Worm (Caenorhabditis elegans): Measurements from ENCODE around the gene nspc-1.

nspc-1 gene

DNA sequence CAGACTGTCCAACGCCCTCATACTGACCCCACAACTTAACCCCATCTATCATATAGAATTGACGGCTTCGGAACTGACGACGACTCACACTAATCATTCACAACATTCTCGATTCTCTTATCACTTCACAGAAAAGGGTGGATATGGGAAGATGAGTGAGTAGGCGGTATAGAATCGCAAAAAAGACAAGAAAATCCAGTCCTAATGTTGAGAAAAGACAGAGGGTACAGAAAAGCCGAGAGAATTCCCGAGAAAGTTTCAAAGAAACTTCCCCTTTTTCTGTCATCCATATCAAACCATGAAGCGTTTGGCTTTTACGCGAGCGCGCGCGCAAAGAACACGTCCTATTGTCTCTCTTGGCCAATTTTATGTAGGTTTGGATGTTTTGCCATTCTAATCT is 30.7 kb downstream of the nspc-1 start:
- TF ChIP-seq pha-2 (tag; optimal IDR thresholded peaks at IDR 0.05) (no peak), ceh-24 (tag; optimal IDR thresholded peaks at IDR 0.05) (no peak), ama-1 (optimal IDR thresholded peaks at IDR 0.05) (no peak), ceh-9 (tag; optimal IDR thresholded peaks at IDR 0.05) (no peak), ceh-34 (tag; optimal IDR thresholded peaks at IDR 0.05) (no peak), unc-42 (tag; optimal IDR thresholded peaks at IDR 0.05) (no peak), fkh-6 (tag; optimal IDR thresholded peaks at IDR 0.05) (no peak), ceh-48 (tag; optimal IDR thresholded peaks at IDR 0.05) (no peak), rnt-1 (tag; optimal IDR thresholded peaks at IDR 0.05) (no peak), hlh-15 (tag; optimal IDR thresholded peaks at IDR 0.05) (no peak), gmeb-2 (tag; optimal IDR thresholded peaks at IDR 0.05) (no peak), pqm-1 (tag; optimal IDR thresholded peaks at IDR 0.05) (no peak), mec-3 (tag; optimal IDR thresholded peaks at IDR 0.05; ENCODE audit: borderline replicate concordance) (no peak), ceh-30 (tag; optimal IDR thresholded peaks at IDR 0.05) (no peak), ztf-16 (tag; optimal IDR thresholded peaks at IDR 0.05) (no peak), npax-4 (tag; optimal IDR thresholded peaks at IDR 0.05) (no peak)

DNA sequence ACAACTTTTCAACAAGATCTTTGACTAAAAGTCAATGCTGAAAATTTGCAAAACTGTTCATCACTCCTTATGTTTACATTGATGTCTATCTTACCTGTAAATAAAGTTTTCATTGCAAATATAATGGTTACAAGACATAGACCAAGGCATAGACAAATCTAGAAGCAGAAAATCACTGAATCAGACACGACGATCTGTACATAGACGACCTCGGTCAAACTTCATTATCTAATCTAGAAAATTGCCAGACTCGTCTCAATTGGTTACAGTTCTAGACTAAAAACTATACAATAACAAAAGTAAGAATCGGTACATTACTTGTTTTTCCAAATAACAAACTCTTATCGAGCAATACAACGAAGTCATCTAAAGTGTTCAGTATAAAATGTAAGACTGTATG is 34.0 kb downstream of the nspc-1 start, which contains the start of gene grd-4:
Gene grd-4, plus strand, starts transcription at position 301 of the 400 bp plus-strand sequence.
- TF ChIP-seq ceh-24 (tag; optimal IDR thresholded peaks at IDR 0.05), result no peak
- TF ChIP-seq ceh-19 (GFP tag; optimal IDR thresholded peaks at IDR 0.05), result no peak
- no peak for TF ChIP-seq ceh-30 (tag; optimal IDR thresholded peaks at IDR 0.05)
- no peak for TF ChIP-seq ets-4 (tag; optimal IDR thresholded peaks at IDR 0.05)
- TF ChIP-seq lin-11 (tag; optimal IDR thresholded peaks at IDR 0.05), result no peak

DNA sequence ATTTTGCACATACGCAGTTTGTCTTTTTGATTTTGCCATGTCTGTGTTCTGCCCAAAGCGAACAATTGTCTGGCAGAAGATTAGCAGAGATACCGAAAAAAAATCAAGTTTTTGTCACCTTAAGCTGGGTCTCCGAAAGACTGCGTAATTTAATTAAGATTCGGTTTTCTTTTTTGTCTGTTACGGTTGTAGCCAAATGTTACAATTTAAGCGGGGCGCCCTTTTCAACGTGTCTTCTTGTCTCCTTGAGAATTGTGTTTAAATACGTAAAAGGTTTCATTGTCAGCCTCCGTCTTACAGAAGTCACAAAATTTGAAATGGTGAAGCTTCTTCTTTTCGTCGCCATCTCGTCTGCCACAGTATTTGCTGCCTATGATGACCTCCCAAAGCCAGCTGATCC is 35.2 kb downstream of the nspc-1 start, which contains the start of gene grd-14:
Gene grd-14, plus strand, starts transcription at position 301 of the 400 bp plus-strand sequence.
- TF ChIP-seq ref-2 (tag; optimal IDR thresholded peaks at IDR 0.05) (no peak), sox-2 (GFP tag; IDR thresholded peaks at IDR 0.05) (no peak)

DNA sequence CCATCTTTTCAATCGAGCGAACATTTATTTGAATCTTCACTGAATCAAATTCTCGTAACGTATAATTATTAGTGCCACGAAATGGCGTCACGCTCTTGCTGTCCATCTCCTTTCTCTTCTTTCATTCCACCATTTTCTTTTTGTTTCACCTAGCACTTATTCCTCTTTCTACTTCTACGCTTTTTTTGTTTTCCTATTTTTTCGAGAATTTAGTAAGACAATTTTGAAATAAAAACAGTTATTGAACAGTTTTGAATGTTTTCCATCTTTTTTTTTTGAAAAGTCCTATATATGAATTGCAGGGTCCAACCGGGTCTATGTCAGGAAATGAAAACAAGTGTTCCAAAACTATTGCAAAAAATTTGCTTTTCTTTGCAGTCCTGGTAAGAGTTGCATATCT is 39.9 kb downstream of the nspc-1 start, which contains the start of gene T01B10.5:
Gene T01B10.5, plus strand, starts transcription at position 301 of the 400 bp plus-strand sequence.
- TF ChIP-seq hlh-6 (tag; optimal IDR thresholded peaks at IDR 0.05), result no peak
- TF ChIP-seq madf-2 (tag; optimal IDR thresholded peaks at IDR 0.05), result no peak
- TF ChIP-seq ceh-31 (tag; optimal IDR thresholded peaks at IDR 0.05), result no peak
- no peak for TF ChIP-seq fkh-10 (GFP tag; optimal IDR thresholded peaks at IDR 0.05)
- no peak for TF ChIP-seq K09A11.1 (tag; optimal IDR thresholded peaks at IDR 0.05; ENCODE audit: insufficient read depth)
- TF ChIP-seq sdc-2 (tag; optimal IDR thresholded peaks at IDR 0.05), result no peak
- TF ChIP-seq ceh-30 (tag; optimal IDR thresholded peaks at IDR 0.05), result no peak
- TF ChIP-seq pqm-1 (tag; optimal IDR thresholded peaks at IDR 0.05), result no peak
- no peak for TF ChIP-seq elt-2 (tag; optimal IDR thresholded peaks at IDR 0.05)
- no peak for TF ChIP-seq ceh-48 (tag; optimal IDR thresholded peaks at IDR 0.05)
- no peak for TF ChIP-seq fax-1 (tag; optimal IDR thresholded peaks at IDR 0.05)
- no peak for TF ChIP-seq lim-6 (tag; optimal IDR thresholded peaks at IDR 0.05)
- TF ChIP-seq ttx-3 (tag; optimal IDR thresholded peaks at IDR 0.05), result no peak
- TF ChIP-seq ceh-45 (GFP tag; IDR thresholded peaks at IDR 0.05), result no peak

DNA sequence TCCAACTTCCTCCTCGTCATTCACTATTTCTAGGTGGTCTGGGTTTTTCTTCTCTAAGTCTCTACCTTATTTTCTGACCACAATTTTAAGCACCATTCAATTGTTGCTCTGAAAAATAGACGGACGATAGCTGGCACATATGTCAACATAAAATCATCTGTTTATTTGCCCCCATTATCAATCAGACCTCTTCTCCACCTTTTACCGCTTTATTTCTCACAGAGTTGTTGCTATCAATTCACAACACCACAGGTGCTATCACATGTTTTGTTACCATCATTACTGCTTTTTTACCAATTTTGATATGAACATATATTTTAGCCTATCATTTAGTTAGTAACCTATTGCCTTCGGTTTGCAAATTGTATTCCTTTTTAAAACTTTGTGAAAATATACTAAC is 42.2 kb downstream of the nspc-1 start:
- TF ChIP-seq fkh-6 (tag; optimal IDR thresholded peaks at IDR 0.05) (no peak), dmd-4 (tag; optimal IDR thresholded peaks at IDR 0.05; ENCODE audit: borderline replicate concordance) (no peak), zip-5 (tag; optimal IDR thresholded peaks at IDR 0.05) (no peak), ceh-14 (tag; optimal IDR thresholded peaks at IDR 0.05) (no peak), hlh-8 (tag; optimal IDR thresholded peaks at IDR 0.05) (no peak), elt-2 (tag; optimal IDR thresholded peaks at IDR 0.05) (peak; percentile 55), ceh-31 (tag; optimal IDR thresholded peaks at IDR 0.05) (no peak)

All from whole organism, late embryonic.